Worm (Caenorhabditis elegans) whole organism, midembryonic: Measurements from ENCODE around the gene D1005.6.

Experiments used
- T22C8.4 ChIP-seq: fragments of 200-800 bp; sonication (Bioruptor generic); IDR thresholded peaks from 2 replicates; pipeline ENCODE4 v1.3.6; 2022; ENCODE audit warnings: missing genetic modification characterization, missing compliant biosample characterization
- cog-1 ChIP-seq: sonication (generic microtip); optimal IDR thresholded peaks from 2 replicates; lab custom pipeline; 2016; ENCODE audit warnings: missing genetic modification characterization, missing compliant biosample characterization
- flt-1 ChIP-seq: fragments of 200-800 bp; sonication (Bioruptor generic); IDR thresholded peaks from 2 replicates; pipeline ENCODE4 v1.3.6; 2022; ENCODE audit warnings: missing genetic modification characterization, missing compliant biosample characterization
- klf-2 ChIP-seq: fragments of 200-800 bp; sonication (Bioruptor generic); conservative IDR thresholded peaks from 2 replicates; pipeline ENCODE4 v1.3.6; 2022; ENCODE audit warnings: missing genetic modification reagents, missing genetic modification characterization, missing compliant biosample characterization
- med-1 ChIP-seq: sonication (generic microtip); optimal IDR thresholded peaks from 2 replicates; lab custom pipeline; 2017; ENCODE audit warnings: missing genetic modification characterization, mild to moderate bottlenecking, missing compliant biosample characterization, antibody characterized with exemption, missing genetic modification reagents; ENCODE audit not compliant: insufficient read depth
- ref-1 ChIP-seq: fragments of 200-800 bp; sonication (Bioruptor generic); conservative IDR thresholded peaks from 2 replicates; pipeline ENCODE4 v1.3.6; 2022; ENCODE audit warnings: missing genetic modification reagents, missing genetic modification characterization, missing compliant biosample characterization
- tab-1 ChIP-seq: fragments of 200-800 bp; sonication (Bioruptor generic); IDR thresholded peaks from 2 replicates; pipeline ENCODE4 v1.3.6; 2022; ENCODE audit warnings: missing genetic modification characterization, missing compliant biosample characterization
- ztf-23 ChIP-seq: fragments of 200-800 bp; sonication (Bioruptor generic); IDR thresholded peaks from 2 replicates; pipeline ENCODE4 v1.3.6; 2022; ENCODE audit warnings: missing genetic modification reagents, missing genetic modification characterization, missing compliant biosample characterization
- ztf-29 ChIP-seq: fragments of 200-800 bp; sonication (Bioruptor generic); IDR thresholded peaks from 2 replicates; pipeline ENCODE4 v1.3.6; 2022; ENCODE audit warnings: missing genetic modification reagents, missing genetic modification characterization, missing compliant biosample characterization

Gene D1005.6

DNA sequence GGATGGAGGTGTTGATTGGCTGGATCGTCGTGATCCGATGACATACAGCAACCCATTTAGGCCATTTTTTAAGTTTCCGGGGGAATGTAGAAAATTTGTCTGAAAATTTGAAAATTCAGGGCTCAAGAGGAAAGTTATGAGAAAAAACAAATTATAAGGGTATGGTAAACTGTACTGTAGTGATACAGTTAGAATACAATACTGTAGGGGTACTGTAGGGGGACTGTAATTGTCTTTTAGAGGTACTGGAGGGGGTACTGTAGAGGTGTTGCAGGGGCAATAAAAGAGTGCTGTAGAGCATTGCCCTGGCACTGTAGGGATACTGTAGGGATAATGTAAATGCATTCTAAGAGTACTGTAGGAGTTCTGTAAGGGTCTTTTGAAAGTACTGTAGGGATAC, at the start of gene D1005.6:
Gene D1005.6, minus strand, starts transcription at position 101 of the 400 bp plus-strand sequence.
- TF ChIP-seq ztf-23 (no peak), T22C8.4 (GFP tag; lab: Robert Waterston, UW) (no peak), med-1 (GFP tag; lab: Kevin White, UChicago) (no peak), flt-1 (GFP tag; lab: Robert Waterston, UW) (no peak), tab-1 (GFP tag; lab: Robert Waterston, UW) (no peak), cog-1 (no peak), klf-2 (GFP tag; lab: Robert Waterston, UW) (no peak), ref-1 (GFP tag; lab: Robert Waterston, UW) (no peak), ztf-29 (GFP tag; lab: Robert Waterston, UW) (no peak)

- TF ChIP-seq med-1 (GFP tag; lab: Kevin White, UChicago) (no peak), klf-2 (GFP tag; lab: Robert Waterston, UW) (no peak), ztf-29 (GFP tag; lab: Robert Waterston, UW) (no peak), ztf-23 (no peak), ref-1 (GFP tag; lab: Robert Waterston, UW) (no peak), T22C8.4 (GFP tag; lab: Robert Waterston, UW) (no peak), cog-1 (no peak), tab-1 (GFP tag; lab: Robert Waterston, UW) (no peak), flt-1 (GFP tag; lab: Robert Waterston, UW) (no peak)
Measured at ce11 chrX:1513153-1513552, 48.6 kb upstream of the D1005.6 start.

- TF ChIP-seq cog-1 (no peak), ztf-23 (no peak), tab-1 (GFP tag; lab: Robert Waterston, UW) (no peak), T22C8.4 (GFP tag; lab: Robert Waterston, UW) (no peak), med-1 (GFP tag; lab: Kevin White, UChicago) (no peak), klf-2 (GFP tag; lab: Robert Waterston, UW) (no peak), flt-1 (GFP tag; lab: Robert Waterston, UW) (no peak), ref-1 (GFP tag; lab: Robert Waterston, UW) (no peak), ztf-29 (GFP tag; lab: Robert Waterston, UW) (no peak)
Measured at ce11 chrX:1512307-1512706, 47.7 kb upstream of the D1005.6 start.

DNA sequence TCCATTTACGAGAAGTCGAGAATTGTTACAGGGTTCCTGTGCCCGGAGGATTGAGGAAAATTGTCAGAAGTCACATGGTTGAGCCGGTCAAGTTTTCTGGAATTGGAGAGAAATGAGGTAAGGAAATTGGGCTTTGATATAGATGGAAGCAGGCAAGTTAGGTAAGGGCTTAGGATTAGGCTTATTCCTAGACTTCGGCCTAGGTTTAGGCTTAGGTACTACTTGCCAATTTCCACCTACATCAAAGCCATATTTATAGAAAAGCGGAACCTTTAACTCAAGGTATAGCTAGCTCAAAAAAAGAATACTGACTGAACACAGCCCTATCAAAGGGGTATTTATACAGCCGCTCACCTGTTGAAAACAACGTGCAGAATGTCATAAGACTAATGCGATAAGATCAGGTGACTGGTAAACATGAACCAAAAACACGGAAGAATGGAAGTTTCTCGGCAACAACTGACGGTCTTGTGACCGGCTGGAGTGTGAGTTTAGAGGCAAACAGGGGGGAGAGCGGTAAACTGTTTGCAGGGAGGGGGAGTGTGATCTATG, 40.0 kb upstream of the D1005.6 start:
- TF ChIP-seq ztf-23, result no peak
- TF ChIP-seq med-1 (GFP tag; lab: Kevin White, UChicago), result no peak
- TF ChIP-seq ref-1 (GFP tag; lab: Robert Waterston, UW), result no peak
- TF ChIP-seq tab-1 (GFP tag; lab: Robert Waterston, UW), result no peak
- no peak for TF ChIP-seq klf-2 (GFP tag; lab: Robert Waterston, UW)
- no peak for TF ChIP-seq flt-1 (GFP tag; lab: Robert Waterston, UW)
- TF ChIP-seq ztf-29 (GFP tag; lab: Robert Waterston, UW), result no peak
- no peak for TF ChIP-seq T22C8.4 (GFP tag; lab: Robert Waterston, UW)
- TF ChIP-seq cog-1, result no peak

- TF ChIP-seq cog-1 (no peak), ztf-23 (no peak), tab-1 (GFP tag; lab: Robert Waterston, UW) (no peak), ztf-29 (GFP tag; lab: Robert Waterston, UW) (no peak), T22C8.4 (GFP tag; lab: Robert Waterston, UW) (no peak), ref-1 (GFP tag; lab: Robert Waterston, UW) (no peak), klf-2 (GFP tag; lab: Robert Waterston, UW) (no peak), med-1 (GFP tag; lab: Kevin White, UChicago) (no peak), flt-1 (GFP tag; lab: Robert Waterston, UW) (no peak)
Measured at ce11 chrX:1503698-1504501, 39.3 kb upstream of the D1005.6 start.

DNA sequence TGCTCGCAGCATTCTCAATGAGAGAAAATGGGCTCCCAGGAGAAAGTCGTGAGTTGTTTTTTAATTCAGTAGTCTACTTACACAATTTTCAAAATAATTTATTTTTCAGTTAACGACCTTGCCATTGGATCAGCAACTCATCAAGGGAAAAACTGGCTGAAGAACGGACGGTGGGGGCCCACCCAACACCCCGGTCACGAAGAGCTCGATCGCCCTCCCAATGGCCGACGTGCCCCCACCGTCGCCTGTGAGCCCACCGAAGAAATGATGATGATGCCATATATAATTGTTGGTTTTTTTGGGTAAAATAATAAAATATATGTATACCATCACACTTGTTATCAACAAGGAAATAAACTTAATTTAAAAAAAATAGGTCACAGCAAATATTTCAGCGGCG, 38.3 kb upstream of the D1005.6 start:
- no peak for TF ChIP-seq flt-1 (GFP tag; lab: Robert Waterston, UW)
- no peak for TF ChIP-seq ztf-23
- no peak for TF ChIP-seq cog-1
- no peak for TF ChIP-seq ztf-29 (GFP tag; lab: Robert Waterston, UW)
- no peak for TF ChIP-seq ref-1 (GFP tag; lab: Robert Waterston, UW)
- no peak for TF ChIP-seq tab-1 (GFP tag; lab: Robert Waterston, UW)

DNA sequence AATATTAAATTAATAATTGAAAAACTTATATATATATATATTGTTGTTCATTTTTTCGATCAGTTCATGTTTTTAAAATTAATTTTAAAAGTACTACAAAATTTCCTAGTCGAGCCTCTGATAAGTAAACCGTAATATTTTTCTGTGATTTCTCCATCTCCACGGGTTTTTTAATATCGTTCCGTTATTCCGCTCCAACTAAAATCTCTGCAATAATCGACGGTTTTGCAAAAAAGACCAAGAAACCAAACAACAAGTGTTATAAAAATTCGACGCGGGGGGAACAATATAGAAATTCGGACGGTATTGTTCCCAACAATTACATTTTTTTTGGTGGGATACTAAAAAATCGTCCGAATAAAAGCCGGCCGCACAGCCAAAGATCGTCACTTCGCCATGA, 37.9 kb upstream of the D1005.6 start, which contains the start of gene F09E10.1:
Gene F09E10.1, plus strand, starts transcription at position 301 of the 400 bp plus-strand sequence.
- TF ChIP-seq med-1 (GFP tag; lab: Kevin White, UChicago), result no peak
- no peak for TF ChIP-seq klf-2 (GFP tag; lab: Robert Waterston, UW)
- TF ChIP-seq ztf-23, result no peak
- TF ChIP-seq flt-1 (GFP tag; lab: Robert Waterston, UW), result no peak
- no peak for TF ChIP-seq ztf-29 (GFP tag; lab: Robert Waterston, UW)
- TF ChIP-seq T22C8.4 (GFP tag; lab: Robert Waterston, UW), result no peak
- TF ChIP-seq tab-1 (GFP tag; lab: Robert Waterston, UW), result no peak
- TF ChIP-seq cog-1, result no peak
- no peak for TF ChIP-seq ref-1 (GFP tag; lab: Robert Waterston, UW)

DNA sequence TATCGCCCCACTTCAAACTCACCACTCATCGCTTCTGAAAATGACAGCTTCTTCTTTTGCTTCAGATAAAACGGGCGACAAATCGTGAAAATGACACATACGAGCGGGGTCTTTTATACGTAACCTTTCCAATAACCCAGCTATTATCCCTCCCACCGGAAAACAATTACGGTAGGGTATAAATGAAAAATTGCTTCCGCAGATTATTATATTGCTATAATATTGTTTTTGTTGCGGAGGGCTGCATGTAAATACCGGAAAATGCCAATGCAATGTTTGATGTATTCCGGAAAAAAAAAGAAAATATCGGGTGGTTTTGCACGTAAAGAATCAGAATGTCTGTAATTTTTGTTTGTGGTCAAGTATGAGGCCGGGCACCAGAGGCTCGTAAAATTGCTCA, 37.2 kb upstream of the D1005.6 start, which contains the start of gene F09E10.7:
Gene F09E10.7, minus strand, starts transcription at position 101 of the 400 bp plus-strand sequence.
- TF ChIP-seq ztf-29 (GFP tag; lab: Robert Waterston, UW) (no peak), cog-1 (no peak), flt-1 (GFP tag; lab: Robert Waterston, UW) (no peak), ztf-23 (no peak), klf-2 (GFP tag; lab: Robert Waterston, UW) (no peak), T22C8.4 (GFP tag; lab: Robert Waterston, UW) (no peak), tab-1 (GFP tag; lab: Robert Waterston, UW) (no peak), ref-1 (GFP tag; lab: Robert Waterston, UW) (no peak), med-1 (GFP tag; lab: Kevin White, UChicago) (no peak)
